Worm (Caenorhabditis elegans): ENCODE data around the gene ZK632.14.
A peak's percentile ranks its signal among the peaks of the same experiment; 100 is the strongest.

Gene ZK632.14

DNA sequence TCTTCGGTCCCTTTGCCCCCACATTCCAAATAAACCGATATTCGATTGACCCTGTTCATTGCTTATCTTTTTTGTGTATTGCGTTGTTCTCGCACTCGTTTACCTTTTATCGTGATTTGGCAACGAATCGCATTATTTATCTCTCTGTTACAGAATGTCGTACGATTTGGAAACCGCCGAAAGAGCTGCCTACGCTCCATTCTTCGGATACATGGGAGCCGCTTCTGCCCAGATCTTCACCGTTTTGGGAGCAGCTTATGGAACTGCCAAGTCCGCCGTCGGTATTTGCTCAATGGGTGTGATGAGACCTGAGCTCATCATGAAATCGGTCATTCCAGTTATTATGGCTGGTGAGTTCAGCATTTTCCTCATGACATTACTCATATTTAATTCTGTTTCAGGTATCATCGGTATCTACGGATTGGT is 31.2 kb upstream of the ZK632.14 start, which contains the start of gene vha-2 (continued):
- TF ChIP-seq F33H1.4 (GFP tag; IDR thresholded peaks at IDR 0.05) (no peak; the same call in 1 of the 2 replicates), ztf-3 (GFP tag; optimal IDR thresholded peaks at IDR 0.05) (no peak), pha-4 (tag; optimal IDR thresholded peaks at IDR 0.05) (no peak), dpl-1 (GFP tag; optimal IDR thresholded peaks at IDR 0.05) (no peak), rpc-1 (optimal IDR thresholded peaks at IDR 0.05) (no peak), rpc-1 (tag; optimal IDR thresholded peaks at IDR 0.05) (no peak), ama-1 (optimal IDR thresholded peaks at IDR 0.05) (no peak), ama-1 (GFP tag; optimal IDR thresholded peaks at IDR 0.05) (peak in 1 of 2 experiments; percentile 10), madf-8 (GFP tag; conservative IDR thresholded peaks at IDR 0.05) (no peak), somi-1 (GFP tag; optimal IDR thresholded peaks at IDR 0.05) (no peak), Y56A3A.18 (GFP tag; IDR thresholded peaks at IDR 0.05) (0 out of 2 replicates have a peak, but pooled peaks have one; percentile 9), attf-6 (GFP tag; IDR thresholded peaks at IDR 0.05) (no peak), B0336.3 (GFP tag; IDR thresholded peaks at IDR 0.05) (peak; percentile 92), ccch-3 (GFP tag; optimal IDR thresholded peaks at IDR 0.05) (no peak), zim-3 (tag; optimal IDR thresholded peaks at IDR 0.05) (no peak), efl-1 (GFP tag; optimal IDR thresholded peaks at IDR 0.05) (no peak), ztf-26 (tag; optimal IDR thresholded peaks at IDR 0.05) (peak; percentile 23), B0261.1 (tag; optimal IDR thresholded peaks at IDR 0.05) (no peak), repo-1 (tag; optimal IDR thresholded peaks at IDR 0.05) (peak; percentile 62), xnd-1 (tag; optimal IDR thresholded peaks at IDR 0.05) (no peak), hsf-1 (GFP tag; IDR thresholded peaks at IDR 0.05) (peak; percentile 76), lag-1 (GFP tag; IDR thresholded peaks at IDR 0.05) (no peak), Y53G8AR.9 (GFP tag; conservative IDR thresholded peaks at IDR 0.05) (peak; percentile 80), egl-18 (GFP tag; IDR thresholded peaks at IDR 0.05) (no peak), lsy-27 (tag; optimal IDR thresholded peaks at IDR 0.05; ENCODE audit: borderline replicate concordance, insufficient read depth) (no peak), egrh-3 (GFP tag; IDR thresholded peaks at IDR 0.05) (no peak), attf-3 (GFP tag; conservative IDR thresholded peaks at IDR 0.05) (no peak), nfya-1 (tag; optimal IDR thresholded peaks at IDR 0.05; ENCODE audit: borderline replicate concordance, insufficient read depth) (no peak), let-526 (GFP tag; IDR thresholded peaks at IDR 0.05) (no peak), ets-4 (GFP tag; optimal IDR thresholded peaks at IDR 0.05) (peak; percentile 66), snpc-1.3 (tag; optimal IDR thresholded peaks at IDR 0.05; ENCODE audit: insufficient read depth) (no peak), lir-1 (GFP tag; conservative IDR thresholded peaks at IDR 0.05) (no peak), sptf-2 (GFP tag; optimal IDR thresholded peaks at IDR 0.05) (no peak), ztf-6 (GFP tag; IDR thresholded peaks at IDR 0.05) (no peak), sea-2 (GFP tag; IDR thresholded peaks at IDR 0.05) (no peak), sdz-38 (tag; optimal IDR thresholded peaks at IDR 0.05) (no peak), D2030.7 (GFP tag; IDR thresholded peaks at IDR 0.05) (peak; percentile 10; the same call in 1 of the 2 replicates), bed-1 (GFP tag; IDR thresholded peaks at IDR 0.05) (no peak), lsl-1 (GFP tag; optimal IDR thresholded peaks at IDR 0.05) (no peak), T26A5.8 (tag; optimal IDR thresholded peaks at IDR 0.05) (peak; percentile 30), Y95B8A.8 (GFP tag; IDR thresholded peaks at IDR 0.05) (peak; percentile 54; the same call in 1 of the 2 replicates), nhr-90 (tag; optimal IDR thresholded peaks at IDR 0.05) (peak; percentile 43), madf-10 (tag; optimal IDR thresholded peaks at IDR 0.05) (peak; percentile 23), lin-35 (GFP tag; optimal IDR thresholded peaks at IDR 0.05) (no peak), ceh-91 (GFP tag; IDR thresholded peaks at IDR 0.05) (no peak), F23B12.7 (tag; optimal IDR thresholded peaks at IDR 0.05; ENCODE audit: insufficient read depth) (no peak), akir-1 (GFP tag; optimal IDR thresholded peaks at IDR 0.05) (peak; percentile 30), him-1 (tag; optimal IDR thresholded peaks at IDR 0.05) (no peak), K12H6.12 (tag; optimal IDR thresholded peaks at IDR 0.05) (no peak)
